Fruit fly (Drosophila melanogaster): Measurements from ENCODE around the gene CG9281.
A peak's percentile ranks its signal among the peaks of the same experiment; 100 is the strongest.

The CG9281 gene

DNA sequence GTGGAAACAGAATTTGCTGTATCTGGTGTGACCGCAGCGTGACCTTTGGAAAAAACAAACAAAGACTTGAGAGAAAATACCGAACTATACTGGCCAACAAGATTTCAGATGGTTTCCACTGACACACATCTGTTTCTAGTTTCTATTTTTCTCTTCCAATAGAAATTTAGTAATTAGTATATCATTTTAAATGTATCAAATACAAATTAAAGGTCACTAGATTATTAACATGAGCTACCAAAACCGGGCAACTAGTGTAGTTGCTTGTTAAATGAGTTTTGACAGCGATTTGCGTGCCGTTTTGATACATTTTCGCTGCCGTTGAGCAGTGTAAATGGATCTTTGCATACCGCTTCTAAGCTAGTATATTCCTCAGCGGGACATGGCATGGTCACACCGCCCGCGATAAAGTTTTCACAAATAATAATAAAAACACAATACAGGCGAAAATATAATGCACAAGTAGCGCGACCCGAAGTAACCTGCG lies 6.6 kb downstream of the CG9281 start, which contains the start of the genes Pis and Hap40 (continued):
- no peak for TF ChIP-seq Hand (GFP tag; optimal IDR thresholded peaks at IDR 0.05)
- peak; percentile 69 for TF ChIP-seq CG3995 (GFP tag; optimal IDR thresholded peaks at IDR 0.05)
- TF ChIP-seq trem (tag; optimal IDR thresholded peaks at IDR 0.05): peak; percentile 58
- TF ChIP-seq sug (tag; optimal IDR thresholded peaks at IDR 0.05): peak; percentile 80
- TF ChIP-seq vvl (GFP tag; IDR thresholded peaks at IDR 0.05): 0 out of 2 replicates have a peak, but pooled peaks have one; percentile 18
- peak; percentile 53 for TF ChIP-seq B-H2 (GFP tag; optimal IDR thresholded peaks at IDR 0.05)
- no peak for TF ChIP-seq CG6791 (GFP tag; IDR thresholded peaks at IDR 0.05; ENCODE audit: partially characterized antibody)
- peak; percentile 74 for TF ChIP-seq Chrac-16 (GFP tag; optimal IDR thresholded peaks at IDR 0.05)
- peak; percentile 45 for TF ChIP-seq gsb-n (tag; optimal IDR thresholded peaks at IDR 0.05)
- TF ChIP-seq Lhr (GFP tag; optimal IDR thresholded peaks at IDR 0.05): peak; percentile 78
- no peak for TF ChIP-seq ERR (GFP tag; optimal IDR thresholded peaks at IDR 0.05)
- TF ChIP-seq CoRest (tag; optimal IDR thresholded peaks at IDR 0.05): peak; percentile 90
- TF ChIP-seq jigr1 (GFP tag; IDR thresholded peaks at IDR 0.05): no peak; the same call in 2 of the 3 replicates
- TF ChIP-seq CG6254 (GFP tag; optimal IDR thresholded peaks at IDR 0.05): no peak
- TF ChIP-seq CG10565 (GFP tag; optimal IDR thresholded peaks at IDR 0.05): no peak
- peak; percentile 43 for TF ChIP-seq CG12219 (GFP tag; optimal IDR thresholded peaks at IDR 0.05)
- TF ChIP-seq CG16863 (GFP tag; optimal IDR thresholded peaks at IDR 0.05): no peak
- TF ChIP-seq HLH54F (GFP tag; optimal IDR thresholded peaks at IDR 0.05): peak; percentile 65
- TF ChIP-seq pho (GFP tag; optimal IDR thresholded peaks at IDR 0.05): peak; percentile 62
- TF ChIP-seq ATbp (GFP tag; optimal IDR thresholded peaks at IDR 0.05): peak; percentile 4
- TF ChIP-seq fd64A (GFP tag; optimal IDR thresholded peaks at IDR 0.05): no peak
- peak; percentile 95 for TF ChIP-seq Ets65A (GFP tag)
- peak; percentile 25 for TF ChIP-seq slp2 (GFP tag; optimal IDR thresholded peaks at IDR 0.05)
- peak; percentile 35 for TF ChIP-seq stwl (tag; optimal IDR thresholded peaks at IDR 0.05)
- no peak for TF ChIP-seq br (optimal IDR thresholded peaks at IDR 0.05)
- no peak for TF ChIP-seq exex (tag; optimal IDR thresholded peaks at IDR 0.05)
- TF ChIP-seq run (tag; optimal IDR thresholded peaks at IDR 0.05): no peak
- peak; percentile 65; the same call in 2 of the 3 replicates for TF ChIP-seq CG11560 (tag; IDR thresholded peaks at IDR 0.05)
- TF ChIP-seq lab (GFP tag; optimal IDR thresholded peaks at IDR 0.05): no peak
- TF ChIP-seq jing (GFP tag; optimal IDR thresholded peaks at IDR 0.05): no peak
- TF ChIP-seq CG18011 (GFP tag; optimal IDR thresholded peaks at IDR 0.05): no peak
- no peak for TF ChIP-seq CG16813 (GFP tag; IDR thresholded peaks at IDR 0.05; ENCODE audit: partially characterized antibody)
- TF ChIP-seq CG9609 (GFP tag; optimal IDR thresholded peaks at IDR 0.05): peak; percentile 20
- TF ChIP-seq Trl (optimal IDR thresholded peaks at IDR 0.05): no peak
- TF ChIP-seq Trl (GFP tag; optimal IDR thresholded peaks at IDR 0.05): no peak
- no peak for TF ChIP-seq CG10321 (GFP tag; IDR thresholded peaks at IDR 0.05)
- peak; percentile 16 for TF ChIP-seq kay (GFP tag; optimal IDR thresholded peaks at IDR 0.05)
- TF ChIP-seq nmo (GFP tag; optimal IDR thresholded peaks at IDR 0.05): peak; percentile 88
- peak; percentile 64 for TF ChIP-seq Fer2 (tag; optimal IDR thresholded peaks at IDR 0.05)
- peak; percentile 68 for TF ChIP-seq CG4404 (GFP tag; IDR thresholded peaks at IDR 0.05)
- no peak; the same call in 1 of the 2 replicates for TF ChIP-seq dan (GFP tag; IDR thresholded peaks at IDR 0.05)
- TF ChIP-seq kah (GFP tag; optimal IDR thresholded peaks at IDR 0.05): no peak
- no peak for TF ChIP-seq pros (GFP tag; optimal IDR thresholded peaks at IDR 0.05)
- peak; percentile 77 for TF ChIP-seq CG4617 (GFP tag; optimal IDR thresholded peaks at IDR 0.05; ENCODE audit: borderline replicate concordance)
- peak; percentile 48 for TF ChIP-seq CG1603 (tag; optimal IDR thresholded peaks at IDR 0.05)
- no peak for TF ChIP-seq Vsx1 (GFP tag; optimal IDR thresholded peaks at IDR 0.05)
- TF ChIP-seq CG1529 (GFP tag; optimal IDR thresholded peaks at IDR 0.05): peak; percentile 35
- TF ChIP-seq CG1233 (GFP tag; optimal IDR thresholded peaks at IDR 0.05): peak; percentile 37
- TF ChIP-seq peb (GFP tag; IDR thresholded peaks at IDR 0.05): peak; percentile 16; the same call in 1 of the 2 replicates
- peak; percentile 86 for TF ChIP-seq CG30403 (GFP tag; optimal IDR thresholded peaks at IDR 0.05)

Measured in whole organism, embryonic.